Fruit fly (Drosophila melanogaster) whole organism, adult: Measurements from ENCODE around the gene CG33158.

Experiments
- CG1620 ChIP-seq: fragments of 200-800 bp; sonication (Bioruptor generic); optimal IDR thresholded peaks from 2 replicates; lab custom pipeline; 2016; ENCODE audit warnings: missing biosample characterization, missing genetic modification characterization
- Hr96 ChIP-seq: fragments of 200-800 bp; sonication (Bioruptor generic); optimal IDR thresholded peaks from 2 replicates; lab custom pipeline; 2016; ENCODE audit warnings: missing biosample characterization, missing genetic modification characterization

DNA sequence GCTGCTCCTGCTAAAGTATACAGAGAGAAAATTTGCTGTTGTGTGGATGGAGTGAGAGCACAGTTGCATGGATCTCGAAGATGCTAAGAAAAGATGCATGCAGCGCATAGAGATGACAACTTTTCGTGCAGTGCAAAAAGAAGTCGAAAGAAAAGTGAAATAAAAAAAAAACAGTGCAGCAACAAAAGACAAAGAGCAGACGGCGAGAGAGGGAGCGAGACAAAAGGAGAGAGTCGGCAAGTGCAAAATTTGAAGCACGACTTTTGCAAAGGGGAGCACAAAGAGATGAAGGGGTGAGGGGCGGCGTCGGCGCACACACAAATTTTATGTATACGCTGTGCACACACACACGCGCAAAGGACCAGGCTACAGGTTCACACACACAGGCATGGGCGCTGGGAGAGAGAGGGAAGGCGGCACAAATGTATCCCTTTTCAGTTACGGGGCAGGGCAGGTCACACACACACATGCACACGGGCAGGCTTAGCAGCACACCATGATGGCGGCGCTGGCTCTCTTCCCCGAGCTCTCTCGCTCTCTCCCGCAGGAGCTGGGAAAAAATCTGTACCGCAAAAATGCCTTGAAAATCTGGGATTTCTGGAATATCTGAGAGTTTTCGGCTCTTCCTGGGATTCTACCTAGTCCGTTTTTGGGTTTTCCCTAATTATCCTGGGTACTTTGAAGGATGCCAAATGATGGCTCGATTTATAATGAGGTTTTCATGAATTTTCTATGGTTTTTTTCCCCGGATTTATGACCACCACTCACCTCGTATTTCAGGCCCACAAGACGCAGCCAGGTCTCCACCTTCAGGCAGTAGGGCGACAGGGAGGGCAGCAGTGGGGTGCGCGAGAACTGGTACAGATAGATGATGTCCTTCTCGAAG, 8.9 kb upstream of the CG33158 start:
- TF ChIP-seq CG1620 (GFP tag; lab: Kevin White, UChicago) (no peak), Hr96 (GFP tag; lab: Kevin White, UChicago) (no peak)
